Worm (Caenorhabditis elegans) whole organism, L4/young adult: ENCODE measurements around the gene cdc-25.2.

Experiments
- dao-5 ChIP-seq: sonication (generic microtip); optimal IDR thresholded peaks from 2 replicates; lab custom pipeline; 2016; ENCODE audit warnings: missing genotype, missing genetic modification characterization, moderate library complexity, missing compliant biosample characterization
- him-1 ChIP-seq: sonication (generic microtip); optimal IDR thresholded peaks from 2 replicates; lab custom pipeline; 2016; ENCODE audit warnings: missing genotype, missing genetic modification reagents, missing genetic modification characterization, missing compliant biosample characterization

DNA sequence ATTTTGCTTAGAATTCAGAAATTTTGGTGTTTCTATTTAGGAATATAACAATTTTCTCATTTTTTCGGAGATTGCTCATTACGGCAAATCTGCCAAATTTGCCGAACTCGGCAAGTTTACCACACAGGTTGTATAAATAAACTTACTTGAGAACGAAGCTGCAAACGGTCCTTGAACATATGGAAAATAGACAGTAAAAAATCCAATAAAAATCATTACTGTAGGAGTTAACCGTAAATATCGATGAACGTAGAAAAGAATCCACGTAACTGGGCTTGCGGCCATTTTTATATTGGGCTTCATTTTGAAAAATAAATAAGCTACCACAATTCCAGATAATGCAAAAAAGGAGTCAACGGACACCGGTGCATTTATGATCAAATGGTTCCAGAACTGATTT lies 26.6 kb upstream of the cdc-25.2 start:
- TF ChIP-seq him-1 (tag; lab: Kevin White, UChicago) = no peak
- no peak for TF ChIP-seq dao-5 (tag; lab: Kevin White, UChicago)
